Fruit fly (Drosophila melanogaster): Measurements from ENCODE around the gene Gr8a.

The Gr8a gene

dm6 chrX:9201866-9202681 is 24.9 kb upstream of the Gr8a start (continued):
- TF ChIP-seq jumu (GFP tag; optimal IDR thresholded peaks at IDR 0.05) (no peak), sens (GFP tag) (peak; percentile 73), CG7839 (tag; optimal IDR thresholded peaks at IDR 0.05) (peak; percentile 81), CG14860 (GFP tag; IDR thresholded peaks at IDR 0.05; ENCODE audit: partially characterized antibody) (no peak), B-H2 (GFP tag; optimal IDR thresholded peaks at IDR 0.05) (peak; percentile 83), schlank (tag; optimal IDR thresholded peaks at IDR 0.05) (peak; percentile 78), CG10366 (GFP tag; IDR thresholded peaks at IDR 0.05) (peak; percentile 77), CG3281 (GFP tag; optimal IDR thresholded peaks at IDR 0.05) (peak; percentile 88), Hand (GFP tag; optimal IDR thresholded peaks at IDR 0.05) (peak; percentile 72), dm (GFP tag; optimal IDR thresholded peaks at IDR 0.05) (no peak), trh (GFP tag; optimal IDR thresholded peaks at IDR 0.05) (no peak), Dip3 (GFP tag; optimal IDR thresholded peaks at IDR 0.05) (peak; percentile 57), stc (GFP tag; IDR thresholded peaks at IDR 0.05) (peak; percentile 69), CG31365 (tag; optimal IDR thresholded peaks at IDR 0.05) (peak; percentile 32), Usf (GFP tag; optimal IDR thresholded peaks at IDR 0.05) (peak; percentile 76), Xbp1 (GFP tag; optimal IDR thresholded peaks at IDR 0.05) (peak; percentile 50), CG17612 (GFP tag; IDR thresholded peaks at IDR 0.05) (0 out of 2 replicates have a peak, but pooled peaks have one; percentile 49), Oli (tag; optimal IDR thresholded peaks at IDR 0.05) (peak; percentile 61), gfzf (GFP tag; optimal IDR thresholded peaks at IDR 0.05) (no peak), mld (GFP tag; IDR thresholded peaks at IDR 0.05; ENCODE audit: partially characterized antibody) (no peak), CG13424 (tag; optimal IDR thresholded peaks at IDR 0.05) (peak; percentile 66), fd64A (GFP tag; optimal IDR thresholded peaks at IDR 0.05) (no peak), TFAM (GFP tag; optimal IDR thresholded peaks at IDR 0.05) (no peak), emc (GFP tag; optimal IDR thresholded peaks at IDR 0.05) (no peak), Atf3 (GFP tag; optimal IDR thresholded peaks at IDR 0.05) (no peak), CG2199 (GFP tag; IDR thresholded peaks at IDR 0.05) (no peak), cato (GFP tag; optimal IDR thresholded peaks at IDR 0.05; ENCODE audit: borderline replicate concordance) (no peak), zf30C (GFP tag; optimal IDR thresholded peaks at IDR 0.05) (peak; percentile 79), Kr (GFP tag; optimal IDR thresholded peaks at IDR 0.05) (no peak), Tbp (GFP tag; optimal IDR thresholded peaks at IDR 0.05) (no peak), Dfd (GFP tag; optimal IDR thresholded peaks at IDR 0.05) (no peak), crc (GFP tag; optimal IDR thresholded peaks at IDR 0.05) (no peak), lola (GFP tag; optimal IDR thresholded peaks at IDR 0.05) (peak in 1 of 3 experiments; percentile 35), C15 (GFP tag; IDR thresholded peaks at IDR 0.05) (peak; percentile 70), CG16779 (GFP tag; IDR thresholded peaks at IDR 0.05) (peak; percentile 92), CG2120 (GFP tag; optimal IDR thresholded peaks at IDR 0.05) (peak; percentile 87), hb (GFP tag; IDR thresholded peaks at IDR 0.05; ENCODE audit: partially characterized antibody) (no peak), CG3065 (GFP tag; optimal IDR thresholded peaks at IDR 0.05) (no peak), CG9727 (GFP tag; optimal IDR thresholded peaks at IDR 0.05) (peak; percentile 78), MBD-R2 (GFP tag; IDR thresholded peaks at IDR 0.05) (peak; percentile 65; the same call in 1 of the 2 replicates), slou (GFP tag; optimal IDR thresholded peaks at IDR 0.05) (no peak), onecut (GFP tag; IDR thresholded peaks at IDR 0.05) (peak; percentile 47; the same call in 1 of the 2 replicates), kni (GFP tag; optimal IDR thresholded peaks at IDR 0.05) (no peak), sug (tag; optimal IDR thresholded peaks at IDR 0.05) (peak; percentile 54), CG15269 (tag; optimal IDR thresholded peaks at IDR 0.05) (peak; percentile 84), bowl (GFP tag; IDR thresholded peaks at IDR 0.05) (peak; percentile 58; the same call in 1 of the 2 replicates), Nf-YA (GFP tag; IDR thresholded peaks at IDR 0.05) (peak; percentile 47; the same call in 1 of the 2 replicates), pros (GFP tag; optimal IDR thresholded peaks at IDR 0.05) (no peak), CG9215 (GFP tag; IDR thresholded peaks at IDR 0.05) (peak; percentile 81)

Measured in whole organism, embryonic.